Worm (Caenorhabditis elegans) whole organism, mixed stage, embryonic: ENCODE measurements around the gene gpx-2.

Experiments used
- M03D4.4 ChIP-seq: sonication (generic microtip); optimal IDR thresholded peaks from 2 replicates; lab custom pipeline; 2017; ENCODE audit warnings: mild to moderate bottlenecking, missing genetic modification characterization, missing compliant biosample characterization
- ceh-39 ChIP-seq: fragments of 150-350 bp; optimal IDR thresholded peaks from 2 replicates; lab custom pipeline; 2014; ENCODE audit warnings: missing biosample characterization, missing genetic modification characterization
- ceh-43 ChIP-seq: fragments of 200-800 bp; sonication (Bioruptor generic); optimal IDR thresholded peaks from 2 replicates; lab custom pipeline; 2018; ENCODE audit warnings: mild to moderate bottlenecking, missing genetic modification characterization, moderate library complexity, missing compliant biosample characterization
- ceh-83 ChIP-seq: fragments of 200-800 bp; sonication (Bioruptor generic); optimal IDR thresholded peaks from 2 replicates; lab custom pipeline; 2018; ENCODE audit warnings: mild to moderate bottlenecking, missing genetic modification characterization, missing compliant biosample characterization
- ces-1 ChIP-seq: fragments of 150-350 bp; optimal IDR thresholded peaks from 2 replicates; lab custom pipeline; 2014; ENCODE audit warnings: missing biosample characterization, missing genetic modification reagents, missing genetic modification characterization
- cnd-1 ChIP-seq: fragments of 200-800 bp; sonication (Bioruptor generic); optimal IDR thresholded peaks from 2 replicates; lab custom pipeline; 2018; ENCODE audit warnings: mild to moderate bottlenecking, missing genetic modification characterization, missing compliant biosample characterization
- drap-1 ChIP-seq: fragments of 200-800 bp; sonication (Bioruptor generic); optimal IDR thresholded peaks from 3 replicates; lab custom pipeline; 2018; ENCODE audit warnings: mild to moderate bottlenecking, missing genetic modification characterization, missing compliant biosample characterization
- elt-1 ChIP-seq: sonication (generic microtip); optimal IDR thresholded peaks from 2 replicates; lab custom pipeline; 2017; ENCODE audit warnings: missing genetic modification characterization, mild to moderate bottlenecking, missing compliant biosample characterization, antibody characterized with exemption, moderate library complexity, borderline replicate concordance; ENCODE audit not compliant: insufficient read depth
- elt-3 ChIP-seq: fragments of 150-350 bp; optimal IDR thresholded peaks from 2 replicates; lab custom pipeline; 2014; ENCODE audit warnings: missing biosample characterization, missing genetic modification characterization
- flh-1 ChIP-seq: fragments of 200-800 bp; sonication (Bioruptor generic); optimal IDR thresholded peaks from 2 replicates; lab custom pipeline; 2018; ENCODE audit warnings: mild to moderate bottlenecking, missing genetic modification characterization, moderate library complexity, missing compliant biosample characterization
- ham-2 ChIP-seq: fragments of 200-800 bp; sonication (Bioruptor generic); optimal IDR thresholded peaks from 2 replicates; lab custom pipeline; 2018; ENCODE audit warnings: mild to moderate bottlenecking, missing genetic modification characterization, missing compliant biosample characterization
- hlh-1 ChIP-seq: fragments of 150-350 bp; optimal IDR thresholded peaks from 2 replicates; lab custom pipeline; 2014; ENCODE audit warnings: missing biosample characterization, missing genetic modification reagents, missing genetic modification characterization
- lin-13 ChIP-seq: fragments of 150-350 bp; optimal IDR thresholded peaks from 2 replicates; lab custom pipeline; 2014; ENCODE audit warnings: missing biosample characterization, missing genetic modification characterization
- lin-32 ChIP-seq: fragments of 200-800 bp; sonication (Bioruptor generic); optimal IDR thresholded peaks from 2 replicates; lab custom pipeline; 2018; ENCODE audit warnings: mild to moderate bottlenecking, missing genetic modification characterization, missing compliant biosample characterization
- lsy-2 ChIP-seq: fragments of 150-350 bp; optimal IDR thresholded peaks from 2 replicates; lab custom pipeline; 2014; ENCODE audit warnings: missing biosample characterization, missing genetic modification characterization
- mab-5 ChIP-seq: fragments of 150-350 bp; optimal IDR thresholded peaks from 2 replicates; lab custom pipeline; 2014; ENCODE audit warnings: missing biosample characterization, missing genetic modification characterization
- mls-2 ChIP-seq: sonication (generic microtip); optimal IDR thresholded peaks from 2 replicates; lab custom pipeline; 2016; ENCODE audit warnings: mild to moderate bottlenecking, missing genetic modification characterization, moderate library complexity, missing compliant biosample characterization
- nhr-12 ChIP-seq: fragments of 150-350 bp; optimal IDR thresholded peaks from 2 replicates; lab custom pipeline; 2014; ENCODE audit warnings: missing biosample characterization, missing genetic modification characterization
- nhr-2 ChIP-seq: fragments of 150-350 bp; optimal IDR thresholded peaks from 2 replicates; lab custom pipeline; 2014; ENCODE audit warnings: missing biosample characterization, missing genetic modification characterization
- nhr-237 ChIP-seq: fragments of 150-350 bp; optimal IDR thresholded peaks from 2 replicates; lab custom pipeline; 2014; ENCODE audit warnings: missing biosample characterization, missing genetic modification characterization
- nhr-28 ChIP-seq: fragments of 150-350 bp; optimal IDR thresholded peaks from 2 replicates; lab custom pipeline; 2014; ENCODE audit warnings: missing biosample characterization, missing genetic modification characterization
- nhr-76 ChIP-seq: sonication (generic microtip); optimal IDR thresholded peaks from 2 replicates; lab custom pipeline; 2017; ENCODE audit warnings: missing biosample characterization, missing genetic modification characterization
- pha-4 ChIP-seq: fragments of 150-350 bp; optimal IDR thresholded peaks from 2 replicates; lab custom pipeline; 2018; ENCODE audit warnings: missing biosample characterization, missing genetic modification reagents, missing genetic modification characterization
- sem-2 ChIP-seq: fragments of 200-800 bp; sonication (Bioruptor generic); optimal IDR thresholded peaks from 2 replicates; lab custom pipeline; 2018; ENCODE audit warnings: mild to moderate bottlenecking, missing genetic modification characterization, missing compliant biosample characterization
- snpc-4 ChIP-seq: fragments of 150-350 bp; optimal IDR thresholded peaks from 2 replicates; lab custom pipeline; 2014; ENCODE audit warnings: missing biosample characterization, missing genetic modification characterization
- sptf-1 ChIP-seq: sonication (generic microtip); optimal IDR thresholded peaks from 2 replicates; lab custom pipeline; 2017; ENCODE audit warnings: mild to moderate bottlenecking, missing genetic modification characterization, moderate library complexity, missing compliant biosample characterization
- tbx-8 ChIP-seq: fragments of 200-800 bp; sonication (Bioruptor generic); optimal IDR thresholded peaks from 2 replicates; lab custom pipeline; 2018; ENCODE audit warnings: mild to moderate bottlenecking, missing genetic modification characterization, moderate library complexity, missing compliant biosample characterization
- unc-120 ChIP-seq: sonication (generic microtip); optimal IDR thresholded peaks from 2 replicates; lab custom pipeline; 2017; ENCODE audit warnings: missing genetic modification characterization, missing compliant biosample characterization; ENCODE audit not compliant: poor library complexity, severe bottlenecking
- unc-39 ChIP-seq: fragments of 150-350 bp; optimal IDR thresholded peaks from 2 replicates; lab custom pipeline; 2014; ENCODE audit warnings: missing biosample characterization, missing genetic modification characterization
- unc-62 ChIP-seq: fragments of 150-350 bp; optimal IDR thresholded peaks from 2 replicates; lab custom pipeline; 2014; ENCODE audit warnings: missing biosample characterization, missing genetic modification reagents, missing genetic modification characterization
- zip-8 ChIP-seq: fragments of 150-350 bp; optimal IDR thresholded peaks from 2 replicates; lab custom pipeline; 2014; ENCODE audit warnings: missing biosample characterization, missing genetic modification characterization
- ztf-11 ChIP-seq: fragments of 150-350 bp; optimal IDR thresholded peaks from 2 replicates; lab custom pipeline; 2014; ENCODE audit warnings: missing biosample characterization, missing genetic modification characterization

The gpx-2 gene

ce11 chrII:14825413-14825812 is 41.2 kb upstream of the gpx-2 start:
- TF ChIP-seq unc-62 (GFP tag; lab: Kevin White, UChicago), result no peak
- no peak for TF ChIP-seq ceh-39
- TF ChIP-seq nhr-2 (tag; lab: Kevin White, UChicago), result no peak
- TF ChIP-seq zip-8 (tag; lab: Kevin White, UChicago), result no peak
- TF ChIP-seq ces-1 (GFP tag; lab: Kevin White, UChicago), result no peak
- TF ChIP-seq cnd-1 (tag; lab: Kevin White, UChicago), result no peak
- no peak for TF ChIP-seq mab-5 (tag; lab: Kevin White, UChicago)
- TF ChIP-seq elt-1 (tag; lab: Kevin White, UChicago), result no peak
- TF ChIP-seq flh-1, result no peak
- no peak for TF ChIP-seq nhr-237
- TF ChIP-seq mls-2, result no peak
- no peak for TF ChIP-seq tbx-8 (GFP tag; lab: Kevin White, UChicago)
- TF ChIP-seq nhr-28 (tag; lab: Kevin White, UChicago), result no peak
- no peak for TF ChIP-seq ham-2 (GFP tag; lab: Kevin White, UChicago)

- TF ChIP-seq cnd-1 (tag; lab: Kevin White, UChicago) (no peak), unc-39 (no peak), mab-5 (tag; lab: Kevin White, UChicago) (no peak)
Observed at ce11 chrII:14832055-14832454, 34.5 kb upstream of the gpx-2 start.

- no peak for TF ChIP-seq drap-1
Observed at ce11 chrII:14838596-14839215, 27.9 kb upstream of the gpx-2 start.

ce11 chrII:14841253-14841652 is 25.3 kb upstream of the gpx-2 start:
- TF ChIP-seq flh-1 (no peak), sem-2 (GFP tag; lab: Kevin White, UChicago) (no peak), sptf-1 (tag; lab: Kevin White, UChicago) (no peak), pha-4 (tag; lab: Kevin White, UChicago) (no peak)

- TF ChIP-seq sptf-1 (tag; lab: Kevin White, UChicago) (no peak), nhr-76 (no peak), lin-32 (no peak), nhr-12 (tag; lab: Kevin White, UChicago) (no peak), lin-13 (no peak), ceh-83 (GFP tag; lab: Kevin White, UChicago) (no peak), ztf-11 (tag; lab: Kevin White, UChicago) (no peak), tbx-8 (GFP tag; lab: Kevin White, UChicago) (no peak), unc-120 (tag; lab: Kevin White, UChicago) (no peak), elt-3 (tag; lab: Kevin White, UChicago) (no peak), nhr-28 (tag; lab: Kevin White, UChicago) (no peak), lsy-2 (no peak), nhr-237 (no peak), pha-4 (tag; lab: Kevin White, UChicago) (no peak), ceh-43 (GFP tag; lab: Kevin White, UChicago) (no peak)
Observed at ce11 chrII:14843016-14843415, 23.6 kb upstream of the gpx-2 start, which contains the start of gene cdh-7. Gene cdh-7 (plus strand): TSS chrII:14843229.

- TF ChIP-seq unc-39 (no peak), ham-2 (GFP tag; lab: Kevin White, UChicago) (no peak)
Observed at ce11 chrII:14844253-14844652, 22.3 kb upstream of the gpx-2 start.

- TF ChIP-seq sptf-1 (tag; lab: Kevin White, UChicago), result no peak
- TF ChIP-seq elt-1 (tag; lab: Kevin White, UChicago), result no peak
- no peak for TF ChIP-seq ceh-83 (GFP tag; lab: Kevin White, UChicago)
- TF ChIP-seq drap-1, result no peak
- no peak for TF ChIP-seq ham-2 (GFP tag; lab: Kevin White, UChicago)
- TF ChIP-seq unc-62 (GFP tag; lab: Kevin White, UChicago), result no peak
- TF ChIP-seq elt-3 (tag; lab: Kevin White, UChicago), result no peak
- TF ChIP-seq zip-8 (tag; lab: Kevin White, UChicago), result no peak
- no peak for TF ChIP-seq ceh-43 (GFP tag; lab: Kevin White, UChicago)
- no peak for TF ChIP-seq hlh-1 (tag; lab: Kevin White, UChicago)
- TF ChIP-seq snpc-4 (tag; lab: Kevin White, UChicago), result no peak
- no peak for TF ChIP-seq M03D4.4 (tag; lab: Kevin White, UChicago)
- no peak for TF ChIP-seq nhr-76
- TF ChIP-seq nhr-237, result no peak
- no peak for TF ChIP-seq sem-2 (GFP tag; lab: Kevin White, UChicago)
- TF ChIP-seq, all 35 proteins: peak for 0
Observed at ce11 chrII:14849897-14850296, 16.7 kb upstream of the gpx-2 start.
